Fruit fly (Drosophila melanogaster): ENCODE measurements around the gene Srp72.
A peak's percentile ranks its signal among the peaks of the same experiment; 100 is the strongest.

Gene Srp72

dm6 chr3R:20560668-20561226 is 27.8 kb upstream of the Srp72 start, which contains the start of gene CG5191 (continued):
- TF ChIP-seq CG17361 (GFP tag; IDR thresholded peaks at IDR 0.05) (0 out of 3 replicates have a peak, but pooled peaks have one; percentile 15), fd96Cb (tag; optimal IDR thresholded peaks at IDR 0.05) (no peak), ac (GFP tag; optimal IDR thresholded peaks at IDR 0.05) (peak; percentile 13), CoRest (tag; optimal IDR thresholded peaks at IDR 0.05) (peak; percentile 13), D19A (tag; optimal IDR thresholded peaks at IDR 0.05) (peak; percentile 39), CG13775 (GFP tag; optimal IDR thresholded peaks at IDR 0.05) (no peak), Hr78 (GFP tag; optimal IDR thresholded peaks at IDR 0.05) (peak in 1 of 2 experiments; percentile 32), fd64A (GFP tag; optimal IDR thresholded peaks at IDR 0.05) (peak; percentile 30), cas (GFP tag; IDR thresholded peaks at IDR 0.05) (no peak), crol (GFP tag; IDR thresholded peaks at IDR 0.05) (peak; percentile 35; the same call in 1 of the 2 replicates), CG9932 (GFP tag; IDR thresholded peaks at IDR 0.05) (no peak), CG1603 (tag; optimal IDR thresholded peaks at IDR 0.05) (peak; percentile 11), vvl (GFP tag; IDR thresholded peaks at IDR 0.05) (0 out of 2 replicates have a peak, but pooled peaks have one; percentile 2), cg (GFP tag; optimal IDR thresholded peaks at IDR 0.05) (peak; percentile 12), ara (GFP tag; IDR thresholded peaks at IDR 0.05) (0 out of 2 replicates have a peak, but pooled peaks have one; percentile 12), Asciz (GFP tag; optimal IDR thresholded peaks at IDR 0.05) (no peak), az2 (GFP tag; optimal IDR thresholded peaks at IDR 0.05) (no peak), stwl (tag; optimal IDR thresholded peaks at IDR 0.05) (peak; percentile 77), ttk (GFP tag; IDR thresholded peaks at IDR 0.05) (no peak), Awh (GFP tag; IDR thresholded peaks at IDR 0.05) (no peak), CG12769 (tag; optimal IDR thresholded peaks at IDR 0.05) (peak; percentile 12), stc (GFP tag; IDR thresholded peaks at IDR 0.05) (no peak), sr (GFP tag; IDR thresholded peaks at IDR 0.05) (0 out of 3 replicates have a peak, but pooled peaks have one; percentile 7), unpg (GFP tag; optimal IDR thresholded peaks at IDR 0.05) (no peak), CG33557 (GFP tag; optimal IDR thresholded peaks at IDR 0.05) (no peak), unc-4 (GFP tag; IDR thresholded peaks at IDR 0.05; ENCODE audit: partially characterized antibody) (0 out of 2 replicates have a peak, but pooled peaks have one; percentile 31), CG7745 (tag; optimal IDR thresholded peaks at IDR 0.05) (peak; percentile 97), Stat92E (GFP tag; optimal IDR thresholded peaks at IDR 0.05) (peak in 1 of 3 experiments; percentile 20), CG9797 (GFP tag; optimal IDR thresholded peaks at IDR 0.05) (peak; percentile 29), Hr51 (GFP tag; optimal IDR thresholded peaks at IDR 0.05) (peak in 1 of 2 experiments; percentile 12), CG11504 (tag; optimal IDR thresholded peaks at IDR 0.05) (peak; percentile 33), Gsc (GFP tag; IDR thresholded peaks at IDR 0.05) (no peak), CG10462 (GFP tag; optimal IDR thresholded peaks at IDR 0.05) (no peak), Dll (GFP tag; IDR thresholded peaks at IDR 0.05; ENCODE audit: partially characterized antibody) (peak; percentile 55; the same call in 3 of the 4 replicates), row (GFP tag; IDR thresholded peaks at IDR 0.05) (peak; percentile 77), seq (GFP tag; IDR thresholded peaks at IDR 0.05) (peak; percentile 21; the same call in 1 of the 2 replicates), CG10543 (GFP tag; optimal IDR thresholded peaks at IDR 0.05) (peak; percentile 12), CG7987 (GFP tag; optimal IDR thresholded peaks at IDR 0.05) (peak; percentile 9), shn (GFP tag; optimal IDR thresholded peaks at IDR 0.05) (no peak), dmrt99B (tag; optimal IDR thresholded peaks at IDR 0.05) (peak; percentile 16), Lpt (GFP tag; optimal IDR thresholded peaks at IDR 0.05) (no peak), CG8359 (GFP tag; optimal IDR thresholded peaks at IDR 0.05; ENCODE audit: borderline replicate concordance) (no peak), CG14710 (tag; optimal IDR thresholded peaks at IDR 0.05) (peak; percentile 1), B-H1 (GFP tag; IDR thresholded peaks at IDR 0.05) (0 out of 3 replicates have a peak, but pooled peaks have one; percentile 6), grau (tag; optimal IDR thresholded peaks at IDR 0.05) (peak; percentile 21), MBD-R2 (GFP tag; IDR thresholded peaks at IDR 0.05) (peak; percentile 71), Aef1 (GFP tag; IDR thresholded peaks at IDR 0.05) (peak; percentile 42; the same call in 1 of the 3 replicates), CG2678 (tag; optimal IDR thresholded peaks at IDR 0.05) (peak; percentile 15)
